Worm (Caenorhabditis elegans): ENCODE results near the gene cox-6B.
A peak's percentile ranks its signal among the peaks of the same experiment; 100 is the strongest.

The cox-6B gene

DNA sequence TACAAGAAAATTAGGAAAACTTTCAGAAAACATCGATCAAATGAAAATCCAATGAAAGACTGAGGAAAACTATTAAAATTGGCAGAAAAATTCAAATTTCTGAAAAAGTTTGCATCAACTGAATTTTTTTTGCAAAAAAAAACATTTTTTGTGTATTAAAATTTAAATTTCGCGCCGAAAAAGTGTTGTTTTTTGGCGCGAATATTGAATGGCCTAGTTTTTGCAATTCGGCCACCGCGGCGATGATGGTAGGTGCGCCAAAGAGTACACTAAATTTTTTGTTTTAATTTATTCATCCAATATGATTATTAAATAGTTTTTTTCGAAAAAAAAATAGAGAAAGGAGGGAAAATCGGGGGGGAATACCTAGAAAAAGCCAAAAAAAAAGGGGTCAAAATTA lies 69.6 kb downstream of the cox-6B start:
- no peak for TF ChIP-seq sea-1 (GFP tag; conservative IDR thresholded peaks at IDR 0.05)
- no peak for TF ChIP-seq hmg-4 (GFP tag; optimal IDR thresholded peaks at IDR 0.05)
- no peak for TF ChIP-seq flt-1 (GFP tag; IDR thresholded peaks at IDR 0.05)
- TF ChIP-seq ceh-13 (GFP tag; optimal IDR thresholded peaks at IDR 0.05): no peak
- TF ChIP-seq hmbx-1 (tag; optimal IDR thresholded peaks at IDR 0.05): no peak
- TF ChIP-seq ama-1 (optimal IDR thresholded peaks at IDR 0.05): no peak
- no peak for TF ChIP-seq tbx-37 (GFP tag; conservative IDR thresholded peaks at IDR 0.05)
- TF ChIP-seq tbx-11 (GFP tag; IDR thresholded peaks at IDR 0.05): no peak
- no peak for TF ChIP-seq B0310.2 (tag; optimal IDR thresholded peaks at IDR 0.05)
- no peak for TF ChIP-seq ceh-36 (tag; optimal IDR thresholded peaks at IDR 0.05)
- no peak for TF ChIP-seq scrt-1 (GFP tag; IDR thresholded peaks at IDR 0.05)
- TF ChIP-seq F13C5.2 (tag; optimal IDR thresholded peaks at IDR 0.05): no peak
- TF ChIP-seq hnd-1 (tag; optimal IDR thresholded peaks at IDR 0.05): no peak
- no peak for TF ChIP-seq pes-1 (GFP tag; IDR thresholded peaks at IDR 0.05)
- no peak for TF ChIP-seq ets-7 (tag; optimal IDR thresholded peaks at IDR 0.05)
- TF ChIP-seq tra-4 (tag; optimal IDR thresholded peaks at IDR 0.05): no peak
- no peak for TF ChIP-seq aly-1 (tag; optimal IDR thresholded peaks at IDR 0.05)

DNA sequence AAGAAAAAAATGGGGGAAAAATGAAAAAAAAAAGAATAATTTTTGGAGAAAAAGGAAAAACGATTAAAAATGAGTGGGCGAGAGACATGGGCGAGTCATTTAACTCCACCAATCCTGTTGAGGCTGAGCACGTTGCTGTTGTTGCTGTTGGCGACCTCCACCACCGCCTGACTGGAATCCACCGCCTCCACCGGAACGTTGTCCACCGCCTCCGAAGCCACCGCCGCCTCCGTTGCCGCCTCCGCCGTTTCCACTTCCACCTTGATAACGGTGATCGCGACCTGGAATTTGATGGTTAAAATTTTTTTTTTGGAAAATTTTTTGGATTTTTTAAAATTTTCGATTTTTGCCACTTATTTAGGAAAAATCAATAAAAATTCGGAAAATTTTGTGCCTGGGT lies 71.3 kb downstream of the cox-6B start:
- TF ChIP-seq aly-1 (tag; optimal IDR thresholded peaks at IDR 0.05): no peak
- no peak for TF ChIP-seq ama-1 (optimal IDR thresholded peaks at IDR 0.05)
- no peak for TF ChIP-seq tra-4 (tag; optimal IDR thresholded peaks at IDR 0.05)
- no peak for TF ChIP-seq flt-1 (GFP tag; IDR thresholded peaks at IDR 0.05)
- TF ChIP-seq F13C5.2 (tag; optimal IDR thresholded peaks at IDR 0.05): no peak
- no peak for TF ChIP-seq scrt-1 (GFP tag; IDR thresholded peaks at IDR 0.05)
- TF ChIP-seq B0310.2 (tag; optimal IDR thresholded peaks at IDR 0.05): no peak
- no peak for TF ChIP-seq hmg-4 (GFP tag; optimal IDR thresholded peaks at IDR 0.05)
- no peak for TF ChIP-seq hmbx-1 (tag; optimal IDR thresholded peaks at IDR 0.05)
- no peak for TF ChIP-seq sea-1 (GFP tag; conservative IDR thresholded peaks at IDR 0.05)
- TF ChIP-seq tbx-37 (GFP tag; conservative IDR thresholded peaks at IDR 0.05): no peak
- TF ChIP-seq ets-7 (tag; optimal IDR thresholded peaks at IDR 0.05): no peak
- TF ChIP-seq tbx-11 (GFP tag; IDR thresholded peaks at IDR 0.05): no peak
- no peak for TF ChIP-seq pes-1 (GFP tag; IDR thresholded peaks at IDR 0.05)
- TF ChIP-seq hnd-1 (tag; optimal IDR thresholded peaks at IDR 0.05): no peak
- TF ChIP-seq ceh-13 (GFP tag; optimal IDR thresholded peaks at IDR 0.05): no peak
- TF ChIP-seq ceh-36 (tag; optimal IDR thresholded peaks at IDR 0.05): no peak

DNA sequence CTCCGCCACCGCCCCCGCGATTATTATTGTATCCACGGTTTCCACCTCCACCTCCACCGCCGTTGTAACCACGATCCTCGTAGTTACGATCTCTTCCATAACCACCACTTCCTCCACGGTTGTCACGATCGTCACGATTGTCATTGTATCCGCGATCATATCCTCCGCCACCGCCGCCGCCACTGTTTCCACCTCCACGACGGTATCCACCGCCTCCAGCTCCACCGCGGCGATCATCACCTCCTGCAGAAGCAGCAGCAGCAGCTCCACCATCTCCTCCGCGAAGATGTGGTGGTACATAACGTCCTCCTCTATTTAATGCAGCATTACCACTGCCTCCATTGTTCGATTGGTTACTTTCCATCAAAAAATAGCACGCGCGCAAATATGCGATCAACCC lies 79.2 kb downstream of the cox-6B start, which contains the start of gene laf-1:
laf-1 (minus strand) TSS at position 399 of the 400 bp plus-strand sequence.
- TF ChIP-seq pes-1 (GFP tag; IDR thresholded peaks at IDR 0.05) (no peak), F13C5.2 (tag; optimal IDR thresholded peaks at IDR 0.05) (no peak), ceh-13 (GFP tag; optimal IDR thresholded peaks at IDR 0.05) (no peak), ets-7 (tag; optimal IDR thresholded peaks at IDR 0.05) (no peak), scrt-1 (GFP tag; IDR thresholded peaks at IDR 0.05) (no peak), ama-1 (optimal IDR thresholded peaks at IDR 0.05) (no peak), tbx-37 (GFP tag; conservative IDR thresholded peaks at IDR 0.05) (no peak), tbx-11 (GFP tag; IDR thresholded peaks at IDR 0.05) (no peak), hmbx-1 (tag; optimal IDR thresholded peaks at IDR 0.05) (no peak), flt-1 (GFP tag; IDR thresholded peaks at IDR 0.05) (no peak), sea-1 (GFP tag; conservative IDR thresholded peaks at IDR 0.05) (no peak), hnd-1 (tag; optimal IDR thresholded peaks at IDR 0.05) (no peak), hmg-4 (GFP tag; optimal IDR thresholded peaks at IDR 0.05) (no peak), aly-1 (tag; optimal IDR thresholded peaks at IDR 0.05) (no peak), ceh-36 (tag; optimal IDR thresholded peaks at IDR 0.05) (no peak)

DNA sequence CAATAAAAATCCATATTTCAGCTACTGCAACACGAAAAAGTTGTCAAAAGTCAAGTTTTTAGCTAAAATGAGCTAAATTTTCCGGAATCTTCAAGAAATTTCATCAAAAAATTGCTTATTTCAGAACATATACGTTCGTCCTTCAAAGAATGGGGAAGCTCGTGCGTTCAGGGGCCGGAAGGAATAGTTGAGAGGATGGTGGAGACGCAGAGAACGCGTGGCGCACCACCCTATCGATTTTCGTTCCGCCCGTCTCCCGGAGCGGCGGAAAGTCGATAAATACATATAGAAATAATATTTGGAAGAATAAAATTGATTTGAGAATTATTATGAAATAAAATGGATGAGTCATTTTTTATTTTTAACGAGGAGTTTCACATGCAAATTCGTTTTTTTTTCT lies 80.8 kb downstream of the cox-6B start:
- TF ChIP-seq scrt-1 (GFP tag; IDR thresholded peaks at IDR 0.05): no peak
- no peak for TF ChIP-seq tbx-11 (GFP tag; IDR thresholded peaks at IDR 0.05)
- peak; percentile 76 for TF ChIP-seq ets-7 (tag; optimal IDR thresholded peaks at IDR 0.05)
- TF ChIP-seq sea-1 (GFP tag; conservative IDR thresholded peaks at IDR 0.05): no peak
- no peak for TF ChIP-seq B0310.2 (tag; optimal IDR thresholded peaks at IDR 0.05)

DNA sequence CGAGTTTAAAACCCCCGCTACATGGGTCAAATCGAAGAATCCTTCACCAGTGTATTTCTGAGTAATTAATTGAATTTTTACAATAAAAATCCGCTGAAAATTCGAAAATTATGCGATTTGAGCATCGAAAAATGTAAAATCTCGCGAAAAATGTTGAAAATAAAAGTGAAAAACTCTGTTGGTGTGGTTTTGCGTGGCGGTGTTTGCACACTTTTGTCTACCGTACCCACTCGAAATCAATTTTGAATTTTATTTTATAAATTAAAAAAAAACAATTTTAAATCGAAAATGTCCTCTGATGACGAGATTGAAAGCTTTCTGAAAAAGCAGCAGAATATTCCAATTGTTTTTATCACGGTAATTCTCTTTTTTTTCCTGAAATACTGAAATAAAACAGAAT lies 81.3 kb downstream of the cox-6B start, which contains the start of gene Y71H2AM.6:
Y71H2AM.6 (plus strand) TSS at position 264 of the 400 bp plus-strand sequence.
- no peak for TF ChIP-seq hnd-1 (tag; optimal IDR thresholded peaks at IDR 0.05)
- no peak for TF ChIP-seq sea-1 (GFP tag; conservative IDR thresholded peaks at IDR 0.05)
- no peak for TF ChIP-seq flt-1 (GFP tag; IDR thresholded peaks at IDR 0.05)
- TF ChIP-seq ceh-36 (tag; optimal IDR thresholded peaks at IDR 0.05): no peak
- TF ChIP-seq ama-1 (optimal IDR thresholded peaks at IDR 0.05): no peak
- TF ChIP-seq hmg-4 (GFP tag; optimal IDR thresholded peaks at IDR 0.05): no peak
- peak; percentile 20 for TF ChIP-seq F13C5.2 (tag; optimal IDR thresholded peaks at IDR 0.05)
- no peak for TF ChIP-seq ets-7 (tag; optimal IDR thresholded peaks at IDR 0.05)

DNA sequence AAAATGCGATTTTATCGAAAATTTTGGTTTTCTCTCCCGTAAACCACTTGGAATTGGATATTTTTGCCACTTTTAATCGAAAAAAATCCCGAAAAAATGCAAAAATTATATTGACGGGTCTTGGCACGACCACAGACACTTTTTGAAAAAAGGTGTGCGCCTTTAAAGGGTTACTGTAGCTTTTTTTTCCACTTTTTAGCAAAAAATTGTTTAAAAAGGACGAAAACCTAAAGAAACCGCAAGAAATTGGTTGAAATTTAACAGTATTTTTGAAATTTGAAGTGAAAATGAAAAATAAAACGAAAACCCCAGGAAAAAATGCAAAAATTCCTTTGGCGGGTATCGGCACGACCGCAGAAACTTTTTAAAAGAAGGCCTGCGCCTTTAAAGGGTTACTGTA lies 82.4 kb downstream of the cox-6B start:
- TF ChIP-seq sea-1 (GFP tag; conservative IDR thresholded peaks at IDR 0.05) (no peak), tbx-37 (GFP tag; conservative IDR thresholded peaks at IDR 0.05) (no peak), hmbx-1 (tag; optimal IDR thresholded peaks at IDR 0.05) (no peak), tra-4 (tag; optimal IDR thresholded peaks at IDR 0.05) (no peak), hmg-4 (GFP tag; optimal IDR thresholded peaks at IDR 0.05) (no peak), ets-7 (tag; optimal IDR thresholded peaks at IDR 0.05) (no peak), flt-1 (GFP tag; IDR thresholded peaks at IDR 0.05) (no peak), ceh-13 (GFP tag; optimal IDR thresholded peaks at IDR 0.05) (no peak), pes-1 (GFP tag; IDR thresholded peaks at IDR 0.05) (no peak), F13C5.2 (tag; optimal IDR thresholded peaks at IDR 0.05) (no peak), hnd-1 (tag; optimal IDR thresholded peaks at IDR 0.05) (no peak)

DNA sequence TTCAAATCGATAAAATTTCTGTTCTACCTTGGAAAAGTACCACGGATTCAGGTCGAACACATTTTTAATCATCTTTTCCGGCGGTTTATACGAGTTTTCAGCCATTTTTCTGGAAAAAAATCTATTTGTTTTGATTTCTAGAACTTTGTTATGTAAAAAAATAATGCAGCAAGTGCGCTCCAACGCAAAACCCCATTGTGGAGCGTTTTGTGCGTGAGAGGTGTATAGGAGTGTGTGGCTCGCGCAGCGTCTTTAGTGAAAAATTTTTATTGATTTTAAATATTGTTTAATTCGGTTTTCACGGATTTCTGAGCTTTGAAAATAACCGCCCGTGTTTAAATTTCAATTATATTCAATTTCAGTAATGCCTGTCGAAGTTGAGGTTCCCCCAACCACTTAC lies 86.4 kb downstream of the cox-6B start, which contains the start of gene Y71H2AM.20:
Y71H2AM.20 (minus strand) TSS at position 109 of the 400 bp plus-strand sequence.
- TF ChIP-seq F13C5.2 (tag; optimal IDR thresholded peaks at IDR 0.05): peak; percentile 87
- no peak for TF ChIP-seq ceh-13 (GFP tag; optimal IDR thresholded peaks at IDR 0.05)
- peak; percentile 28 for TF ChIP-seq hmg-4 (GFP tag; optimal IDR thresholded peaks at IDR 0.05)
- TF ChIP-seq scrt-1 (GFP tag; IDR thresholded peaks at IDR 0.05): 0 out of 2 replicates have a peak, but pooled peaks have one; percentile 55
- no peak for TF ChIP-seq ama-1 (optimal IDR thresholded peaks at IDR 0.05)
- peak; percentile 37; the same call in 1 of the 2 replicates for TF ChIP-seq tbx-37 (GFP tag; conservative IDR thresholded peaks at IDR 0.05)
- peak; percentile 5 for TF ChIP-seq tra-4 (tag; optimal IDR thresholded peaks at IDR 0.05)
- TF ChIP-seq flt-1 (GFP tag; IDR thresholded peaks at IDR 0.05): 0 out of 2 replicates have a peak, but pooled peaks have one; percentile 53
- 0 out of 2 replicates have a peak, but pooled peaks have one; percentile 38 for TF ChIP-seq tbx-11 (GFP tag; IDR thresholded peaks at IDR 0.05)
- TF ChIP-seq aly-1 (tag; optimal IDR thresholded peaks at IDR 0.05): no peak
- TF ChIP-seq ets-7 (tag; optimal IDR thresholded peaks at IDR 0.05): no peak
- no peak for TF ChIP-seq hmbx-1 (tag; optimal IDR thresholded peaks at IDR 0.05)
- peak; percentile 58 for TF ChIP-seq ceh-36 (tag; optimal IDR thresholded peaks at IDR 0.05)
- TF ChIP-seq pes-1 (GFP tag; IDR thresholded peaks at IDR 0.05): peak; percentile 73
- TF ChIP-seq sea-1 (GFP tag; conservative IDR thresholded peaks at IDR 0.05): peak; percentile 72
- no peak for TF ChIP-seq hnd-1 (tag; optimal IDR thresholded peaks at IDR 0.05)
- TF ChIP-seq B0310.2 (tag; optimal IDR thresholded peaks at IDR 0.05): peak; percentile 44

Measured in whole organism, early embryonic.